Fruit fly (Drosophila melanogaster): Measurements from ENCODE around the gene CG43703.
A peak's percentile ranks its signal among the peaks of the same experiment; 100 is the strongest.

CG43703 gene

dm6 chr2L:3804641-3805273, 39.5 kb downstream of the CG43703 start (continued):
- peak; percentile 96 for TF ChIP-seq Fer2 (tag; optimal IDR thresholded peaks at IDR 0.05)
- peak; percentile 95 for TF ChIP-seq CG3726 (GFP tag; IDR thresholded peaks at IDR 0.05)
- peak; percentile 92 for TF ChIP-seq Dip3 (GFP tag; optimal IDR thresholded peaks at IDR 0.05)
- TF ChIP-seq slbo (GFP tag; IDR thresholded peaks at IDR 0.05): peak; percentile 96
- TF ChIP-seq CG10209 (GFP tag; optimal IDR thresholded peaks at IDR 0.05): peak; percentile 98
- TF ChIP-seq CG4730 (GFP tag; IDR thresholded peaks at IDR 0.05): peak; percentile 96
- TF ChIP-seq CG4360 (GFP tag; IDR thresholded peaks at IDR 0.05): peak; percentile 87
- TF ChIP-seq Abd-B (GFP tag; optimal IDR thresholded peaks at IDR 0.05): peak; percentile 98
- peak; percentile 99 for TF ChIP-seq CG1603 (tag; optimal IDR thresholded peaks at IDR 0.05)
- peak; percentile 95 for TF ChIP-seq Aef1 (GFP tag; IDR thresholded peaks at IDR 0.05)
- peak; percentile 83 for TF ChIP-seq CG16815 (GFP tag; optimal IDR thresholded peaks at IDR 0.05)
- peak; percentile 91 for TF ChIP-seq klu (GFP tag; IDR thresholded peaks at IDR 0.05)
- TF ChIP-seq Sin3A (optimal IDR thresholded peaks at IDR 0.05): no peak
- peak; percentile 97 for TF ChIP-seq eyg (GFP tag; optimal IDR thresholded peaks at IDR 0.05)
- peak; percentile 91 for TF ChIP-seq CG12744 (GFP tag; optimal IDR thresholded peaks at IDR 0.05)
- peak; percentile 97 for TF ChIP-seq NC2α (GFP tag; optimal IDR thresholded peaks at IDR 0.05)
- TF ChIP-seq CG4424 (GFP tag; optimal IDR thresholded peaks at IDR 0.05): peak; percentile 97
- peak; percentile 93 for TF ChIP-seq CG13775 (GFP tag; optimal IDR thresholded peaks at IDR 0.05)
- TF ChIP-seq Blimp-1 (GFP tag; optimal IDR thresholded peaks at IDR 0.05): peak; percentile 98
- TF ChIP-seq gt (GFP tag; IDR thresholded peaks at IDR 0.05): peak; percentile 94
- TF ChIP-seq fd64A (GFP tag; optimal IDR thresholded peaks at IDR 0.05): peak; percentile 99
- TF ChIP-seq her (GFP tag; optimal IDR thresholded peaks at IDR 0.05): peak; percentile 96
- TF ChIP-seq lbe (GFP tag; optimal IDR thresholded peaks at IDR 0.05): peak; percentile 44
- TF ChIP-seq Xbp1 (GFP tag; optimal IDR thresholded peaks at IDR 0.05): peak; percentile 99
- TF ChIP-seq H15 (GFP tag; IDR thresholded peaks at IDR 0.05): peak; percentile 98
- no peak for TF ChIP-seq mld (GFP tag; IDR thresholded peaks at IDR 0.05; ENCODE audit: partially characterized antibody)
- peak; percentile 98 for TF ChIP-seq Optix (GFP tag; IDR thresholded peaks at IDR 0.05)
- peak; percentile 91 for TF ChIP-seq CG16779 (GFP tag; IDR thresholded peaks at IDR 0.05)
- peak; percentile 92 for TF ChIP-seq CG13123 (GFP tag; optimal IDR thresholded peaks at IDR 0.05)
- TF ChIP-seq CG7963 (GFP tag; IDR thresholded peaks at IDR 0.05; ENCODE audit: partially characterized antibody): no peak
- TF ChIP-seq pb (GFP tag; optimal IDR thresholded peaks at IDR 0.05): peak; percentile 98
- peak; percentile 89 for TF ChIP-seq aop (GFP tag; IDR thresholded peaks at IDR 0.05)
- TF ChIP-seq Hsf (GFP tag; optimal IDR thresholded peaks at IDR 0.05): peak; percentile 98
- TF ChIP-seq CG14860 (GFP tag; IDR thresholded peaks at IDR 0.05; ENCODE audit: partially characterized antibody): no peak
- TF ChIP-seq Fer1 (GFP tag; optimal IDR thresholded peaks at IDR 0.05): peak; percentile 99
- peak; percentile 97 for TF ChIP-seq CG30431 (GFP tag; optimal IDR thresholded peaks at IDR 0.05)
- TF ChIP-seq Poxn (GFP tag; IDR thresholded peaks at IDR 0.05): peak; percentile 78
- TF ChIP-seq vfl (GFP tag; optimal IDR thresholded peaks at IDR 0.05): peak; percentile 90
- TF ChIP-seq D (optimal IDR thresholded peaks at IDR 0.05): no peak
- TF ChIP-seq D (GFP tag; optimal IDR thresholded peaks at IDR 0.05): peak; percentile 99
- peak; percentile 99 for TF ChIP-seq CG13424 (tag; optimal IDR thresholded peaks at IDR 0.05)
- peak; percentile 95 for TF ChIP-seq disco-r (GFP tag; optimal IDR thresholded peaks at IDR 0.05)
- no peak for TF ChIP-seq cg (GFP tag; optimal IDR thresholded peaks at IDR 0.05)
- peak; percentile 97 for TF ChIP-seq croc (GFP tag; conservative IDR thresholded peaks at IDR 0.05)

All from whole organism, embryonic.